Worm (Caenorhabditis elegans) whole organism, late embryonic: ENCODE results near the gene T28F3.8.

ENCODE experiments used
- ama-1 ChIP-seq: fragments of 150-350 bp; optimal IDR thresholded peaks from 2 replicates; lab custom pipeline; 2014
- ceh-30 ChIP-seq: fragments of 150-350 bp; optimal IDR thresholded peaks from 2 replicates; lab custom pipeline; 2014; ENCODE audit warnings: missing biosample characterization, missing genetic modification characterization
- ceh-9 ChIP-seq: sonication (generic microtip); optimal IDR thresholded peaks from 2 replicates; lab custom pipeline; 2016; ENCODE audit warnings: mild to moderate bottlenecking, missing genetic modification characterization, inconsistent platforms, missing compliant biosample characterization
- elt-2 ChIP-seq: sonication (generic microtip); optimal IDR thresholded peaks from 2 replicates; lab custom pipeline; 2016; ENCODE audit warnings: missing genetic modification reagents, missing genetic modification characterization, missing compliant biosample characterization
- fax-1 ChIP-seq: sonication (generic microtip); optimal IDR thresholded peaks from 2 replicates; lab custom pipeline; 2016; ENCODE audit warnings: missing genotype, missing genetic modification characterization, missing compliant biosample characterization
- sox-4 ChIP-seq: sonication (generic microtip); optimal IDR thresholded peaks from 2 replicates; lab custom pipeline; 2017; ENCODE audit warnings: mild to moderate bottlenecking, missing genetic modification characterization, inconsistent platforms, missing compliant biosample characterization

DNA sequence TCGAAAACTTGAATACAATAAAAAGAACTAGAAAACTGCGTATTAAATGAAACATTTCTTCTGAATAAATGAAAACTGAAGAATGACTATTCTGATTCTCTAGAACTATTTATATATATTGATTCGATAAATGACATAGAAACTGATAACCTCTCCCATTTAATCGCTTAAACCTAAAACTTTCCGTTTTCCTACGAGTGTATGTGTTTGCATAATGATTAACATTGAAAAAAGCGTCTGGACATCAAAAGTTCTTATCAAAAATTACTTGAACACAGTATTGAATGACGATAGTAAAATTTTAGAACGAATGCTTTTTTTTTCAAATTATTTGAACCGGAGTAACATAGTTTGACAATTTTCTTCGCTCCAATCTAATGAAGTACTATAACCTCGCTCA, 35.1 kb upstream of the T28F3.8 start, which contains the start of gene C49C3.9:
- no peak for TF ChIP-seq ceh-30 (tag; lab: Kevin White, UChicago)
- no peak for TF ChIP-seq elt-2 (tag; lab: Kevin White, UChicago)
- TF ChIP-seq ceh-9 (tag; lab: Kevin White, UChicago) = no peak
- TF ChIP-seq fax-1 (tag; lab: Kevin White, UChicago) = no peak
- TF ChIP-seq ama-1 (lab: Kevin White, UChicago) = no peak
- TF ChIP-seq sox-4 (tag; lab: Kevin White, UChicago) = no peak
